Fruit fly (Drosophila melanogaster) whole organism, embryonic: ENCODE results near the gene Tom70.

Experiments used
- Adf1 ChIP-seq: fragments of 200-800 bp; sonication (Bioruptor generic); IDR thresholded peaks from 2 replicates; pipeline ENCODE4 v1.3.6; 2022; ENCODE audit warnings: missing biosample characterization, missing genetic modification characterization
- Atf-2 ChIP-seq: fragments of 200-800 bp; sonication (Bioruptor generic); optimal IDR thresholded peaks from 2 replicates; lab custom pipeline; 2016; ENCODE audit warnings: missing biosample characterization, missing genetic modification characterization
- Bteb2 ChIP-seq: fragments of 200-800 bp; sonication (Bioruptor generic); optimal IDR thresholded peaks from 2 replicates; lab custom pipeline; 2016; ENCODE audit warnings: missing biosample characterization, missing genetic modification characterization
- CG10267 ChIP-seq: fragments of 200-800 bp; sonication (Bioruptor generic); optimal IDR thresholded peaks from 2 replicates; lab custom pipeline; 2018; ENCODE audit warnings: missing biosample characterization, mild to moderate bottlenecking, missing genetic modification characterization, moderate library complexity
- CG13287 ChIP-seq: fragments of 200-800 bp; sonication (Bioruptor generic); IDR thresholded peaks from 2 replicates; pipeline ENCODE4 v1.3.6; 2022; ENCODE audit warnings: missing biosample characterization, missing genetic modification characterization; ENCODE audit not compliant: partially characterized antibody
- CG16813 ChIP-seq: fragments of 200-800 bp; sonication (Bioruptor generic); IDR thresholded peaks from 3 replicates; pipeline ENCODE4 v1.3.6; 2022; ENCODE audit warnings: missing biosample characterization, missing genetic modification characterization; ENCODE audit not compliant: partially characterized antibody
- CG2116 ChIP-seq: fragments of 200-800 bp; sonication (Bioruptor generic); optimal IDR thresholded peaks from 3 replicates; lab custom pipeline; 2018; ENCODE audit warnings: missing biosample characterization, mild to moderate bottlenecking, missing genetic modification characterization
- CG42726 ChIP-seq: fragments of 200-800 bp; sonication (Bioruptor generic); IDR thresholded peaks from 2 replicates; pipeline ENCODE4 v1.3.6; 2022; ENCODE audit warnings: missing biosample characterization, missing genetic modification characterization; ENCODE audit not compliant: partially characterized antibody
- CG43689 ChIP-seq: fragments of 200-800 bp; sonication (Bioruptor generic); IDR thresholded peaks from 2 replicates; pipeline ENCODE4 v1.3.6; 2022; ENCODE audit warnings: missing biosample characterization, missing genetic modification characterization
- CG6854 ChIP-seq: fragments of 200-800 bp; sonication (Bioruptor generic); optimal IDR thresholded peaks from 3 replicates; lab custom pipeline; 2017; ENCODE audit warnings: missing biosample characterization, mild to moderate bottlenecking, missing genetic modification characterization
- CG7372 ChIP-seq: fragments of 200-800 bp; sonication (Bioruptor generic); IDR thresholded peaks from 2 replicates; pipeline ENCODE4 v1.3.6; 2022; ENCODE audit warnings: missing biosample characterization, missing genetic modification characterization
- CG7745 ChIP-seq: fragments of 200-800 bp; sonication (Bioruptor generic); optimal IDR thresholded peaks from 2 replicates; lab custom pipeline; 2018; ENCODE audit warnings: missing biosample characterization, mild to moderate bottlenecking, missing genetic modification characterization, moderate library complexity
- CG8089 ChIP-seq: fragments of 200-800 bp; sonication (Bioruptor generic); optimal IDR thresholded peaks from 3 replicates; lab custom pipeline; 2016; ENCODE audit warnings: missing biosample characterization, missing genetic modification characterization
- CG8388 ChIP-seq: fragments of 200-800 bp; sonication (Bioruptor generic); optimal IDR thresholded peaks from 2 replicates; lab custom pipeline; 2019; ENCODE audit warnings: missing biosample characterization, mild to moderate bottlenecking, missing genetic modification characterization, moderate library complexity
- CG9797 ChIP-seq: fragments of 200-800 bp; sonication (Bioruptor generic); optimal IDR thresholded peaks from 3 replicates; lab custom pipeline; 2018; ENCODE audit warnings: missing biosample characterization, mild to moderate bottlenecking, missing genetic modification characterization
- Camta ChIP-seq: fragments of 200-800 bp; sonication (Bioruptor generic); optimal IDR thresholded peaks from 2 replicates; lab custom pipeline; 2016; ENCODE audit warnings: missing biosample characterization, missing genetic modification characterization
- D19B ChIP-seq: fragments of 200-800 bp; sonication (Bioruptor generic); optimal IDR thresholded peaks from 2 replicates; lab custom pipeline; 2017; ENCODE audit warnings: missing biosample characterization, mild to moderate bottlenecking, missing genetic modification characterization
- Dip3 ChIP-seq: fragments of 200-800 bp; sonication (Bioruptor generic); optimal IDR thresholded peaks from 3 replicates; lab custom pipeline; 2016; ENCODE audit warnings: missing biosample characterization, missing genetic modification characterization
- Dll ChIP-seq: fragments of 200-800 bp; sonication (Bioruptor generic); IDR thresholded peaks from 4 replicates; pipeline ENCODE4 v1.3.6; 2022; ENCODE audit warnings: missing biosample characterization, missing genetic modification characterization; ENCODE audit not compliant: partially characterized antibody
- Doc3 ChIP-seq: fragments of 200-800 bp; sonication (Bioruptor generic); IDR thresholded peaks from 3 replicates; pipeline ENCODE4 v1.3.6; 2022; ENCODE audit warnings: missing biosample characterization, missing genetic modification characterization; ENCODE audit not compliant: partially characterized antibody
- Dp ChIP-seq: fragments of 200-800 bp; sonication (Bioruptor generic); optimal IDR thresholded peaks from 2 replicates; lab custom pipeline; 2018; ENCODE audit warnings: missing biosample characterization, mild to moderate bottlenecking, missing genetic modification characterization, moderate library complexity
- E2f2 ChIP-seq: fragments of 200-800 bp; sonication (Bioruptor generic); IDR thresholded peaks from 2 replicates; pipeline ENCODE4 v1.3.6; 2022; ENCODE audit warnings: missing biosample characterization, missing genetic modification characterization
- Ets65A ChIP-seq: fragments of 200-800 bp; sonication (Bioruptor generic); peaks from one replicate; lab custom pipeline; 2016; ENCODE audit warnings: missing biosample characterization, missing genetic modification characterization
- Ets97D ChIP-seq: fragments of 200-800 bp; sonication (Bioruptor generic); optimal IDR thresholded peaks from 3 replicates; lab custom pipeline; 2016; ENCODE audit warnings: missing biosample characterization, missing genetic modification characterization
- Gsc ChIP-seq: fragments of 200-800 bp; sonication (Bioruptor generic); IDR thresholded peaks from 2 replicates; pipeline ENCODE4 v1.3.6; 2022; ENCODE audit warnings: missing biosample characterization, missing genetic modification characterization
- Hey ChIP-seq: fragments of 200-800 bp; sonication (Bioruptor generic); optimal IDR thresholded peaks from 3 replicates; lab custom pipeline; 2018; ENCODE audit warnings: missing biosample characterization, mild to moderate bottlenecking, missing genetic modification characterization
- HmgZ ChIP-seq: fragments of 200-800 bp; sonication (Bioruptor generic); optimal IDR thresholded peaks from 2 replicates; lab custom pipeline; 2018; ENCODE audit warnings: missing biosample characterization, mild to moderate bottlenecking, missing genetic modification characterization
- MBD-R2 ChIP-seq: fragments of 200-800 bp; sonication (Bioruptor generic); IDR thresholded peaks from 2 replicates; pipeline ENCODE4 v1.3.6; 2022; ENCODE audit warnings: missing biosample characterization, missing genetic modification characterization
- Myb ChIP-seq: fragments of 200-800 bp; sonication (Bioruptor generic); optimal IDR thresholded peaks from 2 replicates; lab custom pipeline; 2016; ENCODE audit warnings: missing biosample characterization, missing genetic modification characterization
- Sry-δ ChIP-seq: fragments of 200-800 bp; sonication (Bioruptor generic); optimal IDR thresholded peaks from 2 replicates; lab custom pipeline; 2016; ENCODE audit warnings: missing biosample characterization, missing genetic modification characterization
- Ssrp ChIP-seq: fragments of 200-800 bp; sonication (Bioruptor generic); optimal IDR thresholded peaks from 2 replicates; lab custom pipeline; 2018; ENCODE audit warnings: missing biosample characterization, mild to moderate bottlenecking, missing genetic modification characterization, moderate library complexity
- abd-A ChIP-seq: fragments of 200-800 bp; sonication (Bioruptor generic); optimal IDR thresholded peaks from 3 replicates; lab custom pipeline; 2019; ENCODE audit warnings: missing biosample characterization, mild to moderate bottlenecking, missing genetic modification characterization, moderate library complexity
- aop ChIP-seq: fragments of 200-800 bp; sonication (Bioruptor generic); IDR thresholded peaks from 2 replicates; pipeline ENCODE4 v1.3.6; 2022; ENCODE audit warnings: missing biosample characterization, missing genetic modification characterization
- ara ChIP-seq: fragments of 200-800 bp; sonication (Bioruptor generic); IDR thresholded peaks from 2 replicates; pipeline ENCODE4 v1.3.6; 2022; ENCODE audit warnings: missing biosample characterization, missing genetic modification characterization
- ci ChIP-seq: fragments of 200-800 bp; sonication (Bioruptor generic); IDR thresholded peaks from 3 replicates; pipeline ENCODE4 v1.3.6; 2022; ENCODE audit warnings: missing biosample characterization, missing genetic modification characterization
- crc ChIP-seq: fragments of 200-800 bp; sonication (Bioruptor generic); optimal IDR thresholded peaks from 2 replicates; lab custom pipeline; 2016; ENCODE audit warnings: missing biosample characterization, missing genetic modification characterization
- crp ChIP-seq, 2 experiments: fragments of 200-800 bp; sonication (Bioruptor generic); optimal IDR thresholded peaks; 2 replicates in 1 of 2; 3 replicates in 1 of 2; lab custom pipeline; 2017; ENCODE audit warnings: missing biosample characterization in 2 of 2, missing genetic modification characterization in 2 of 2, mild to moderate bottlenecking in 1 of 2, moderate library complexity in 1 of 2
- fd3F ChIP-seq: fragments of 200-800 bp; sonication (Bioruptor generic); optimal IDR thresholded peaks from 2 replicates; lab custom pipeline; 2018; ENCODE audit warnings: missing biosample characterization, mild to moderate bottlenecking, missing genetic modification characterization, moderate library complexity
- grau ChIP-seq: fragments of 200-800 bp; optimal IDR thresholded peaks from 3 replicates; lab custom pipeline; 2019; ENCODE audit warnings: missing biosample characterization, mild to moderate bottlenecking, missing genetic modification characterization, moderate library complexity
- jigr1 ChIP-seq: fragments of 200-800 bp; sonication (Bioruptor generic); IDR thresholded peaks from 3 replicates; pipeline ENCODE4 v1.3.6; 2022; ENCODE audit warnings: missing biosample characterization, missing genetic modification characterization
- lbe ChIP-seq: fragments of 200-800 bp; sonication (Bioruptor generic); optimal IDR thresholded peaks from 2 replicates; lab custom pipeline; 2016; ENCODE audit warnings: missing biosample characterization, mild to moderate bottlenecking, missing genetic modification characterization
- luna ChIP-seq: fragments of 200-800 bp; sonication (Bioruptor generic); optimal IDR thresholded peaks from 2 replicates; lab custom pipeline; 2016; ENCODE audit warnings: missing biosample characterization, missing genetic modification characterization
- nom ChIP-seq: fragments of 200-800 bp; sonication (Bioruptor generic); optimal IDR thresholded peaks from 2 replicates; lab custom pipeline; 2017; ENCODE audit warnings: missing biosample characterization, missing genetic modification characterization, mild to moderate bottlenecking, moderate library complexity, missing genetic modification reagents
- oc ChIP-seq: fragments of 200-800 bp; sonication (Bioruptor generic); optimal IDR thresholded peaks from 2 replicates; lab custom pipeline; 2018; ENCODE audit warnings: missing biosample characterization, mild to moderate bottlenecking, missing genetic modification characterization, moderate library complexity
- pan ChIP-seq, 4 experiments: fragments of >200 bp in 3 of 4; fragments of 200-800 bp in 1 of 4; sonication (Bioruptor generic) in 1 of 4; optimal IDR thresholded peaks in 3 of 4; IDR thresholded peaks in 1 of 4; 2 replicates each; pipeline versions ENCODE4 v1.3.6 to Lab custom; 2017 to 2022; ENCODE audit warnings: missing biosample characterization in 2 of 4, missing genetic modification characterization in 2 of 4, mixed read lengths in 1 of 4
- phol ChIP-seq: fragments of 200-800 bp; sonication (Bioruptor generic); optimal IDR thresholded peaks from 3 replicates; lab custom pipeline; 2018; ENCODE audit warnings: missing biosample characterization, mild to moderate bottlenecking, missing genetic modification characterization, moderate library complexity
- pzg ChIP-seq: fragments of 200-800 bp; sonication (Bioruptor generic); optimal IDR thresholded peaks from 3 replicates; lab custom pipeline; 2018; ENCODE audit warnings: missing biosample characterization, mild to moderate bottlenecking, missing genetic modification characterization, moderate library complexity
- repo ChIP-seq: fragments of 200-800 bp; sonication (Bioruptor generic); optimal IDR thresholded peaks from 2 replicates; lab custom pipeline; 2016; ENCODE audit warnings: missing biosample characterization, missing genetic modification characterization
- scrt ChIP-seq: fragments of 200-800 bp; sonication (Bioruptor generic); optimal IDR thresholded peaks from 2 replicates; lab custom pipeline; 2018; ENCODE audit warnings: missing biosample characterization, mild to moderate bottlenecking, missing genetic modification characterization, moderate library complexity
- tx ChIP-seq: fragments of 200-800 bp; sonication (Bioruptor generic); optimal IDR thresholded peaks from 2 replicates; lab custom pipeline; 2016; ENCODE audit warnings: missing biosample characterization, missing genetic modification characterization
- wor ChIP-seq: fragments of 200-800 bp; sonication (Bioruptor generic); IDR thresholded peaks from 2 replicates; pipeline ENCODE4 v1.3.6; 2022; ENCODE audit warnings: missing biosample characterization, missing genetic modification characterization

Gene Tom70

dm6 chr2L:12048723-12049122, 10.4 kb upstream of the Tom70 start, which contains the start of gene Plzf:
Gene Plzf, minus strand, starts transcription at chr2L:12048918.
- TF ChIP-seq abd-A (no peak), pzg (GFP tag; lab: Kevin White, UChicago) (peak; percentile 43), MBD-R2 (GFP tag; lab: Robert Waterston, UW) (peak; percentile 66; the same call in 1 of the 2 replicates), Myb (GFP tag; lab: Kevin White, UChicago) (peak; percentile 85), lbe (GFP tag; lab: Kevin White, UChicago) (no peak), Camta (no peak), Atf-2 (no peak), wor (GFP tag; lab: Robert Waterston, UW) (no peak), CG7745 (tag; lab: Kevin White, UChicago) (no peak), Sry-δ (GFP tag; lab: Kevin White, UChicago) (no peak), E2f2 (GFP tag; lab: Robert Waterston, UW) (peak; percentile 19; the same call in 1 of the 2 replicates), crc (GFP tag; lab: Kevin White, UChicago) (no peak), Bteb2 (GFP tag; lab: Kevin White, UChicago) (no peak), CG10267 (tag; lab: Kevin White, UChicago) (peak; percentile 18), Dp (GFP tag; lab: Kevin White, UChicago) (peak; percentile 35), CG6854 (GFP tag; lab: Kevin White, UChicago) (no peak), CG16813 (GFP tag; lab: Robert Waterston, UW) (no peak), pan (optimal IDR thresholded peaks at IDR 0.05; lab: Kevin White, UChicago) (no peak), pan (GFP tag; optimal IDR thresholded peaks at IDR 0.05 in 1 of 2, IDR thresholded peaks at IDR 0.05 in 1 of 2) (no peak), CG2116 (peak; percentile 1), fd3F (no peak), Adf1 (GFP tag; lab: Robert Waterston, UW) (no peak), scrt (no peak), crp (GFP tag; optimal IDR thresholded peaks at IDR 0.05; lab: Kevin White, UChicago) (peak; percentile 59 to 91), CG7372 (GFP tag; lab: Robert Waterston, UW) (no peak), Ets65A (GFP tag; lab: Kevin White, UChicago) (no peak), Ssrp (tag; lab: Kevin White, UChicago) (no peak), Ets97D (GFP tag; lab: Kevin White, UChicago) (no peak), grau (no peak), phol (tag; lab: Kevin White, UChicago) (no peak), jigr1 (GFP tag; lab: Robert Waterston, UW) (no peak), luna (no peak), CG13287 (GFP tag; lab: Robert Waterston, UW) (peak; percentile 47), ci (GFP tag; lab: Robert Waterston, UW) (no peak), D19B (GFP tag; lab: Kevin White, UChicago) (no peak), aop (GFP tag; lab: Robert Waterston, UW) (no peak), Dip3 (GFP tag; lab: Kevin White, UChicago) (no peak), CG9797 (GFP tag; lab: Kevin White, UChicago) (peak; percentile 66), HmgZ (no peak), CG8089 (GFP tag; lab: Kevin White, UChicago) (no peak), Gsc (no peak), CG43689 (GFP tag; lab: Robert Waterston, UW) (no peak), ara (no peak), oc (tag; lab: Kevin White, UChicago) (no peak), Doc3 (GFP tag; lab: Robert Waterston, UW) (no peak), Hey (tag; lab: Kevin White, UChicago) (no peak), tx (GFP tag; lab: Kevin White, UChicago) (no peak), repo (GFP tag; lab: Kevin White, UChicago) (no peak), CG42726 (GFP tag; lab: Robert Waterston, UW) (no peak), CG8388 (no peak), nom (GFP tag; lab: Kevin White, UChicago) (no peak), Dll (GFP tag; lab: Robert Waterston, UW) (peak; percentile 19; the same call in 1 of the 4 replicates)
